Fruit fly (Drosophila melanogaster): ENCODE data around the gene CG9109.

DNA sequence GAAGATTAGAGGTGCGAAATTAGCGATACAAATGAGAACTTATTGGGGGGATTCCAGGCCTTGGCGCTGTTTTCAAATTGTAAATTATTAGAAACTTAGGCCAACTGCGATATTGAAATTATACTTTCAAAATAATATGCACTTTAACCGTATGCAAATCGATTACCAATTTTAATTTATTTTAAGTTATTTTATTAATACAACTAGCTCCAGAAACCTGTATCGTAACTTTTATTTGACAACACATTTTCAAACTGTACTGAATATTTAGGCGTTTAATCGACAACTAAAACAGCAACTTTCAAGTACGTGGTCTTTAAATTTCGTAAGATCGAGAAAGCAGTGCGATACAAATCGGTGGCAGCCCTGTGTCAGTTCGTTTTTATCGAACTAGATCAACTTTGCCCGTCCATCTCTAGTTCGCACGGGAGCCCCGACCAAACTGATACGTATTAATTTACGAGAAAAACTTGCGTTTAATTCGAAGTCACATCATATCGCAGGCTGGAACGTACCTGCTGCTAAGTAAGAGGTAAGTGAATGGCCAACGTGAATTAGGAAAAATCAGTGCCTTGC lies 36.5 kb upstream of the CG9109 start, which contains the start of the genes CG9154 and Kr-h2:
- no peak for TF ChIP-seq psq (optimal IDR thresholded peaks at IDR 0.05)
- TF ChIP-seq pan (optimal IDR thresholded peaks at IDR 0.05), result no peak

Data from whole organism.